Fruit fly (Drosophila melanogaster): ENCODE data around the gene Ythdc1.

Ythdc1 gene

dm6 chr3L:3373994-3374623 is at the start of gene Ythdc1, which contains the start of gene CG12010:
Gene Ythdc1 (minus strand): TSS chr3L:3374170.
Gene CG12010 (plus strand): TSS chr3L:3374282.
- TF ChIP-seq ttk (optimal IDR thresholded peaks at IDR 0.05) (no peak), Myc (optimal IDR thresholded peaks at IDR 0.05) (no peak), psq (optimal IDR thresholded peaks at IDR 0.05) (no peak), insv (optimal IDR thresholded peaks at IDR 0.05) (peak; percentile 75), h (optimal IDR thresholded peaks at IDR 0.05) (peak; percentile 70), Sin3A (optimal IDR thresholded peaks at IDR 0.05) (no peak)

DNA sequence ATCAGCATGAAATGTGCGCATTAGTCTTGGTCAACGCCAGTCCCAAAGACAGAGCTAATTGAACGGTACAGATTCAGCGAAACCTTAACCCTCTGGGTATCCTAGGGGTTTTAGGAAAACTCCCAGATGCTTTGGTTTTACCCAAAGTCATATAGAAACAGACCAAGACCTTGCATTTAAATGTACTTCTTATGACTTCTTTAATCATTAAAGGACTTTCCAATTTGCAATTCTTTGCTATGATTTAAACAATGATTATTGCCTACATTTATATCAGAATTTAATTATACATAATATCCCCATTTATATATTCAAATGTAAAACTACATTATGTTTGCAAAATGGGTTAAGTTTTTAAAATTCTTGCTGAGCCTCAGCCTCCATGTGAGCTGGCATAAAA is 49.0 kb upstream of the Ythdc1 start:
- TF ChIP-seq insv (optimal IDR thresholded peaks at IDR 0.05) = no peak
- TF ChIP-seq Sin3A (optimal IDR thresholded peaks at IDR 0.05) = no peak
- no peak for TF ChIP-seq h (optimal IDR thresholded peaks at IDR 0.05)
- TF ChIP-seq ttk (optimal IDR thresholded peaks at IDR 0.05) = no peak
- no peak for TF ChIP-seq Myc (optimal IDR thresholded peaks at IDR 0.05)
- TF ChIP-seq psq (optimal IDR thresholded peaks at IDR 0.05) = no peak

DNA sequence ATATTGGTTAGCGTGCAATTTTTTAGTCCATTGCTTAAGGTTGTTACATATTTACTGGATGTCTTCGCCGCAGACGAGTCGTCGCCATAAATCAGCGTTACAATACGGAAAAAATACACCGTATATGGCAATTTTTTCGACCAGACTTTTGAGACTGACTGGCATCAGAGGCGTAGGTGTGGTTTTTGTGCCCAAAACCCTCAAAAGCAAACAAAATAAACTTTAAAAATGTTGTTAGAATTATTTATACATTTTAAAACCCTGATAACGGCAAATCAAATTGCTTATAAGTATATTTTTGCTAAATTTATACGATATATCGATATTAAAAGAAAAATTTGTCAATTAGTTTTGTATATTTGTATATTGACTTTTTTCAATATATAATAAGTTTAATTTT is 46.7 kb upstream of the Ythdc1 start:
- TF ChIP-seq h (optimal IDR thresholded peaks at IDR 0.05) = no peak

DNA sequence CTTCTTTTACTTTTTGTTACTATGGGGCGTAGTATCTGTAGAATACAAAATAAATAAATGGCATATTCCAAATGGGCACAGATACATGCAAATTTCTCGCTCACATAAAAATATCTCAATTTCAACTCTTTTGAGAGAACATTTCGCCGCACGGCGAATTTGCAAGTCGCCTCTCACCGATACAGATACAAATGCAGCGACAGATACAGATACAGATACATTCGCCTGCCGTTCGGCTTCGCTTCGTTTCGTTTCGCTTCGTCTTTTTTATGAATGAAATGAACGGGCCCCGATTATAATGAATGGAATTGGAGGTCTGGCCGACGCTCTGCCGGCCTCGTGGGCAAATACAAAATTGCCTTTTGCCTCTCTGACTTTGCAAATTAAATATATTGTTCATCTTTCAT is 46.3 kb upstream of the Ythdc1 start:
- TF ChIP-seq Myc (optimal IDR thresholded peaks at IDR 0.05) (no peak), Sin3A (optimal IDR thresholded peaks at IDR 0.05) (no peak), psq (optimal IDR thresholded peaks at IDR 0.05) (no peak), insv (optimal IDR thresholded peaks at IDR 0.05) (no peak), ttk (optimal IDR thresholded peaks at IDR 0.05) (no peak), h (optimal IDR thresholded peaks at IDR 0.05) (no peak)

dm6 chr3L:3419369-3420232 is 45.6 kb upstream of the Ythdc1 start:
- TF ChIP-seq psq (optimal IDR thresholded peaks at IDR 0.05) (no peak), Myc (optimal IDR thresholded peaks at IDR 0.05) (no peak), h (optimal IDR thresholded peaks at IDR 0.05) (no peak), insv (optimal IDR thresholded peaks at IDR 0.05) (no peak), Sin3A (optimal IDR thresholded peaks at IDR 0.05) (no peak), ttk (optimal IDR thresholded peaks at IDR 0.05) (no peak)

DNA sequence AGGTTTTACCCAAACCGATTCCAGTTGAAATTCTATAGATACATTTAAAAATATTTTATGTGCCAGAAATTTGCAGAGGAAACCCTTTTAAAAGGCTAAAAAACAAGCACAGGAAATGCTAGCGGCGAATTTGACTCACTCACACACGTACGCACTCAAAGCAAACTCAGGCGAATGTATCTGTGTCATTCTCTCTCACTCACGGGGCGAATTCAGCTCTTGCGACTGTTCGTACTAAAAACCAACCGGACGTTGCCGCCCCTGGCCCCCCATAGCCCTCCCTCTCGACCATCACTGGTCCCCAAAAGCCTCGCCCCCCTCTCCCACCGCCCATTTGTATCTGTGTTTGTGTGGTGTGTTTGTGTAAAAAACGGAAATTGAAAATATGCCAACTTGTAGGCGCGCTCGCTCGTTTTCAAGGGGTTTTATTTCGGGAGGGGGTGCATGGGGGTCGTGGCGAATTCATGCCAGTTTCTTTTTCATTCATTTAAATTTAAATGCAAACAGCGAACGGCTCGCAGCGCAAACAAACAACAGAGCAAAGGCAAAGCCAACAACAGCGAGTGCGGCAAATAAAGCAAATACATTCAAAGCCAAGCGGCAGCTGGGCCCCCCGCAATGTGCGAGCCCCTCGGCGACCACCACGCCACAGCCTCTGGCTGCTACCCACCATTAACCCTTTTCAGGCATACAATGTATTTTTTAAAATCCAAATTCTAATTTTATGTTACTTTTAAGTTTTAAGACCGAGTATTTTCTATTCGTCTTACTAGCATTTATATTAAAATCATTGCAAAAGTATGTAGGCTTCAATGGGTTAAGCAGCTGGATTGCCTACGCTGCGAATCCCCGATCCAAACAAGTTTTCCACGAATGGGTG is 44.5 kb upstream of the Ythdc1 start:
- no peak for TF ChIP-seq ttk (optimal IDR thresholded peaks at IDR 0.05)
- no peak for TF ChIP-seq Myc (optimal IDR thresholded peaks at IDR 0.05)
- no peak for TF ChIP-seq h (optimal IDR thresholded peaks at IDR 0.05)
- no peak for TF ChIP-seq insv (optimal IDR thresholded peaks at IDR 0.05)
- TF ChIP-seq psq (optimal IDR thresholded peaks at IDR 0.05) = no peak
- no peak for TF ChIP-seq Sin3A (optimal IDR thresholded peaks at IDR 0.05)

dm6 chr3L:3417759-3418158 is 43.8 kb upstream of the Ythdc1 start:
- no peak for TF ChIP-seq Myc (optimal IDR thresholded peaks at IDR 0.05)

dm6 chr3L:3417120-3417519 is 43.1 kb upstream of the Ythdc1 start:
- TF ChIP-seq ttk (optimal IDR thresholded peaks at IDR 0.05) (no peak), Myc (optimal IDR thresholded peaks at IDR 0.05) (no peak), h (optimal IDR thresholded peaks at IDR 0.05) (no peak), Sin3A (optimal IDR thresholded peaks at IDR 0.05) (no peak), psq (optimal IDR thresholded peaks at IDR 0.05) (no peak), insv (optimal IDR thresholded peaks at IDR 0.05) (no peak)

- TF ChIP-seq h (optimal IDR thresholded peaks at IDR 0.05) (no peak), psq (optimal IDR thresholded peaks at IDR 0.05) (no peak), insv (optimal IDR thresholded peaks at IDR 0.05) (no peak), Myc (optimal IDR thresholded peaks at IDR 0.05) (no peak), ttk (optimal IDR thresholded peaks at IDR 0.05) (no peak), Sin3A (optimal IDR thresholded peaks at IDR 0.05) (no peak)
Measured at dm6 chr3L:3415633-3416198, 41.7 kb upstream of the Ythdc1 start.

dm6 chr3L:3414796-3415568 is 41.0 kb upstream of the Ythdc1 start:
- TF ChIP-seq Sin3A (optimal IDR thresholded peaks at IDR 0.05) = no peak
- no peak for TF ChIP-seq Myc (optimal IDR thresholded peaks at IDR 0.05)
- TF ChIP-seq h (optimal IDR thresholded peaks at IDR 0.05) = no peak
- TF ChIP-seq ttk (optimal IDR thresholded peaks at IDR 0.05) = no peak
- no peak for TF ChIP-seq insv (optimal IDR thresholded peaks at IDR 0.05)
- no peak for TF ChIP-seq psq (optimal IDR thresholded peaks at IDR 0.05)

- TF ChIP-seq h (optimal IDR thresholded peaks at IDR 0.05) = no peak
- no peak for TF ChIP-seq psq (optimal IDR thresholded peaks at IDR 0.05)
- no peak for TF ChIP-seq ttk (optimal IDR thresholded peaks at IDR 0.05)
- TF ChIP-seq Myc (optimal IDR thresholded peaks at IDR 0.05) = no peak
- no peak for TF ChIP-seq insv (optimal IDR thresholded peaks at IDR 0.05)
- TF ChIP-seq Sin3A (optimal IDR thresholded peaks at IDR 0.05) = no peak
Measured at dm6 chr3L:3411699-3412098, 37.7 kb upstream of the Ythdc1 start.

All from Kc167 (cell line).